Worm (Caenorhabditis elegans): ENCODE results near the gene T14B4.9.

ce11 chrII:6685964-6686363 lies 47.7 kb downstream of the T14B4.9 start:
- TF ChIP-seq nhr-90 (tag; optimal IDR thresholded peaks at IDR 0.05) = no peak
- TF ChIP-seq ekl-4 (GFP tag; IDR thresholded peaks at IDR 0.05) = no peak
- TF ChIP-seq ama-1 (optimal IDR thresholded peaks at IDR 0.05) = no peak
- no peak for TF ChIP-seq ama-1 (GFP tag; optimal IDR thresholded peaks at IDR 0.05)
- no peak for TF ChIP-seq unc-130 (GFP tag; optimal IDR thresholded peaks at IDR 0.05)
- TF ChIP-seq F10E7.11 (tag; optimal IDR thresholded peaks at IDR 0.05) = no peak

All from whole organism, young adult.